Fruit fly (Drosophila melanogaster) whole organism, pupa: ENCODE results near the gene eIF4A.
A peak's percentile ranks its signal among the peaks of the same experiment; 100 is the strongest.

ENCODE experiments used
- CG10348 ChIP-seq: fragments of 200-800 bp; sonication (Bioruptor generic); IDR thresholded peaks from 2 replicates; pipeline ENCODE4 v1.3.6; 2022; ENCODE audit warnings: missing biosample characterization, missing genetic modification characterization
- CG12605 ChIP-seq: fragments of 200-800 bp; sonication (Bioruptor generic); IDR thresholded peaks from 2 replicates; pipeline ENCODE4 v1.3.6; 2022; ENCODE audit warnings: missing biosample characterization, missing genetic modification characterization
- CG13204 ChIP-seq: fragments of 200-800 bp; sonication (Bioruptor generic); optimal IDR thresholded peaks from 2 replicates; lab custom pipeline; 2018; ENCODE audit warnings: missing biosample characterization, mild to moderate bottlenecking, missing genetic modification characterization, moderate library complexity
- CG14655 ChIP-seq: fragments of 200-800 bp; sonication (Bioruptor generic); optimal IDR thresholded peaks from 3 replicates; lab custom pipeline; 2017; ENCODE audit warnings: mild to moderate bottlenecking, missing biosample characterization, missing genetic modification reagents, missing genetic modification characterization
- CG15710 ChIP-seq: fragments of 200-800 bp; sonication (Bioruptor generic); optimal IDR thresholded peaks from 2 replicates; lab custom pipeline; 2018; ENCODE audit warnings: missing biosample characterization, mild to moderate bottlenecking, missing genetic modification characterization, moderate library complexity
- CG17806 ChIP-seq: fragments of 200-800 bp; sonication (Bioruptor generic); optimal IDR thresholded peaks from 2 replicates; lab custom pipeline; 2018; ENCODE audit warnings: missing biosample characterization, mild to moderate bottlenecking, missing genetic modification characterization, moderate library complexity
- CG32121 ChIP-seq: fragments of 200-800 bp; sonication (Bioruptor generic); IDR thresholded peaks from 2 replicates; pipeline ENCODE4 v1.3.6; 2022; ENCODE audit warnings: missing biosample characterization, missing genetic modification characterization
- CG34367 ChIP-seq: fragments of 200-800 bp; sonication (Bioruptor generic); optimal IDR thresholded peaks from 2 replicates; lab custom pipeline; 2018; ENCODE audit warnings: missing biosample characterization, mild to moderate bottlenecking, missing genetic modification characterization
- CG4496 ChIP-seq: fragments of 200-800 bp; sonication (Bioruptor generic); IDR thresholded peaks from 3 replicates; pipeline ENCODE4 v1.3.6; 2022; ENCODE audit warnings: missing biosample characterization, missing genetic modification characterization
- CG8159 ChIP-seq: fragments of 200-800 bp; sonication (Bioruptor generic); optimal IDR thresholded peaks from 3 replicates; lab custom pipeline; 2018; ENCODE audit warnings: missing biosample characterization, mild to moderate bottlenecking, missing genetic modification characterization, moderate library complexity
- CG8301 ChIP-seq: fragments of 200-800 bp; sonication (Bioruptor generic); optimal IDR thresholded peaks from 2 replicates; lab custom pipeline; 2018; ENCODE audit warnings: missing biosample characterization, mild to moderate bottlenecking, missing genetic modification characterization
- CG9948 ChIP-seq: fragments of 200-800 bp; sonication (Bioruptor generic); optimal IDR thresholded peaks from 2 replicates; lab custom pipeline; 2018; ENCODE audit warnings: missing biosample characterization, mild to moderate bottlenecking, missing genetic modification characterization, moderate library complexity
- D1 ChIP-seq: fragments of 200-800 bp; sonication (Bioruptor generic); optimal IDR thresholded peaks from 2 replicates; lab custom pipeline; 2018; ENCODE audit warnings: missing biosample characterization, mild to moderate bottlenecking, missing genetic modification characterization, moderate library complexity
- EcR ChIP-seq: fragments of 200-800 bp; sonication (Bioruptor generic); optimal IDR thresholded peaks from 3 replicates; lab custom pipeline; 2019; ENCODE audit warnings: missing biosample characterization, missing genetic modification characterization, mild to moderate bottlenecking, moderate library complexity, missing genetic modification reagents
- Ets98B ChIP-seq: fragments of 200-800 bp; sonication (Bioruptor generic); IDR thresholded peaks from 2 replicates; pipeline ENCODE4 v1.3.6; 2022; ENCODE audit warnings: missing biosample characterization, missing genetic modification characterization
- Pif1A ChIP-seq: fragments of 200-800 bp; sonication (Bioruptor generic); optimal IDR thresholded peaks from 3 replicates; lab custom pipeline; 2016; ENCODE audit warnings: missing biosample characterization, missing genetic modification characterization
- Pif1B ChIP-seq: fragments of 200-800 bp; sonication (Bioruptor generic); optimal IDR thresholded peaks from 3 replicates; lab custom pipeline; 2016; ENCODE audit warnings: missing biosample characterization, missing genetic modification characterization
- Snoo ChIP-seq: fragments of 200-800 bp; sonication (Bioruptor generic); optimal IDR thresholded peaks from 3 replicates; lab custom pipeline; 2017; ENCODE audit warnings: missing biosample characterization, mild to moderate bottlenecking, missing genetic modification characterization, inconsistent platforms
- fd96Ca ChIP-seq: fragments of 200-800 bp; sonication (Bioruptor generic); IDR thresholded peaks from 3 replicates; pipeline ENCODE4 v1.3.6; 2022; ENCODE audit warnings: missing biosample characterization, missing genetic modification characterization
- gl ChIP-seq: fragments of 200-800 bp; sonication (Bioruptor generic); optimal IDR thresholded peaks from 2 replicates; lab custom pipeline; 2018; ENCODE audit warnings: missing biosample characterization, mild to moderate bottlenecking, missing genetic modification characterization
- rn ChIP-seq: fragments of 200-800 bp; sonication (Bioruptor generic); IDR thresholded peaks from 2 replicates; pipeline ENCODE4 v1.3.6; 2022; ENCODE audit warnings: missing biosample characterization, missing genetic modification characterization

eIF4A gene

dm6 chr2L:5979055-5979399 is 2.5 kb upstream of the eIF4A start:
- TF ChIP-seq EcR (no peak), CG17806 (no peak), Pif1A (GFP tag; lab: Kevin White, UChicago) (no peak), rn (no peak), CG15710 (no peak), CG8159 (tag; lab: Kevin White, UChicago) (no peak), CG34367 (tag; lab: Kevin White, UChicago) (no peak), Pif1B (GFP tag; lab: Kevin White, UChicago) (no peak), CG4496 (GFP tag; lab: Robert Waterston, UW) (no peak), CG32121 (no peak), CG8301 (no peak), D1 (tag; lab: Kevin White, UChicago) (no peak), CG12605 (GFP tag; lab: Robert Waterston, UW) (no peak), CG9948 (tag; lab: Kevin White, UChicago) (no peak), gl (no peak), Ets98B (GFP tag; lab: Robert Waterston, UW) (no peak), Snoo (no peak), fd96Ca (GFP tag; lab: Robert Waterston, UW) (no peak), CG13204 (GFP tag; lab: Kevin White, UChicago) (no peak), CG14655 (no peak)

dm6 chr2L:5979957-5980861 is 1.4 kb upstream of the eIF4A start:
- TF ChIP-seq CG13204 (GFP tag; lab: Kevin White, UChicago) (peak; percentile 87), Pif1A (GFP tag; lab: Kevin White, UChicago) (peak; percentile 40), Snoo (no peak), CG8301 (no peak), rn (no peak), EcR (peak; percentile 95), CG8159 (tag; lab: Kevin White, UChicago) (peak; percentile 30), CG14655 (no peak), Ets98B (GFP tag; lab: Robert Waterston, UW) (no peak), CG17806 (peak; percentile 8), gl (no peak), CG12605 (GFP tag; lab: Robert Waterston, UW) (no peak), CG4496 (GFP tag; lab: Robert Waterston, UW) (no peak), Pif1B (GFP tag; lab: Kevin White, UChicago) (peak; percentile 30), fd96Ca (GFP tag; lab: Robert Waterston, UW) (no peak), CG10348 (GFP tag; lab: Robert Waterston, UW) (no peak), CG32121 (no peak)

dm6 chr2L:5980862-5981432 is 617 bp upstream of the eIF4A start, which contains the start of gene chic:
Gene chic (minus strand): TSS chr2L:5981018.
- TF ChIP-seq Pif1B (GFP tag; lab: Kevin White, UChicago) = no peak
- TF ChIP-seq CG32121 = no peak
- TF ChIP-seq CG17806 = no peak
- TF ChIP-seq CG13204 (GFP tag; lab: Kevin White, UChicago) = no peak
- no peak for TF ChIP-seq CG15710
- TF ChIP-seq Pif1A (GFP tag; lab: Kevin White, UChicago) = no peak
- no peak for TF ChIP-seq CG8301
- no peak for TF ChIP-seq CG9948 (tag; lab: Kevin White, UChicago)
- TF ChIP-seq CG14655 = no peak
- no peak for TF ChIP-seq gl
- TF ChIP-seq CG12605 (GFP tag; lab: Robert Waterston, UW) = no peak
- TF ChIP-seq Ets98B (GFP tag; lab: Robert Waterston, UW) = no peak
- TF ChIP-seq CG4496 (GFP tag; lab: Robert Waterston, UW) = no peak
- no peak for TF ChIP-seq Snoo
- no peak for TF ChIP-seq D1 (tag; lab: Kevin White, UChicago)
- no peak for TF ChIP-seq EcR
- no peak for TF ChIP-seq rn
- TF ChIP-seq fd96Ca (GFP tag; lab: Robert Waterston, UW) = no peak
- no peak for TF ChIP-seq CG10348 (GFP tag; lab: Robert Waterston, UW)
- TF ChIP-seq CG8159 (tag; lab: Kevin White, UChicago) = no peak

- no peak for TF ChIP-seq CG10348 (GFP tag; lab: Robert Waterston, UW)
- TF ChIP-seq CG9948 (tag; lab: Kevin White, UChicago) = no peak
- no peak for TF ChIP-seq rn
- TF ChIP-seq Pif1B (GFP tag; lab: Kevin White, UChicago) = peak; percentile 35
- no peak for TF ChIP-seq CG14655
- no peak for TF ChIP-seq CG17806
- no peak for TF ChIP-seq CG4496 (GFP tag; lab: Robert Waterston, UW)
- peak; percentile 46 for TF ChIP-seq Snoo
- TF ChIP-seq fd96Ca (GFP tag; lab: Robert Waterston, UW) = no peak
- TF ChIP-seq CG12605 (GFP tag; lab: Robert Waterston, UW) = no peak
- TF ChIP-seq CG13204 (GFP tag; lab: Kevin White, UChicago) = peak; percentile 36
- TF ChIP-seq D1 (tag; lab: Kevin White, UChicago) = no peak
- TF ChIP-seq CG15710 = peak; percentile 16
- no peak for TF ChIP-seq gl
These were observed 897 bp downstream of the eIF4A start for dm6 chr2L:5982334-5982987.

- no peak for TF ChIP-seq CG13204 (GFP tag; lab: Kevin White, UChicago)
- no peak for TF ChIP-seq fd96Ca (GFP tag; lab: Robert Waterston, UW)
- no peak for TF ChIP-seq Ets98B (GFP tag; lab: Robert Waterston, UW)
- no peak for TF ChIP-seq Pif1A (GFP tag; lab: Kevin White, UChicago)
- peak; percentile 71 for TF ChIP-seq EcR
- TF ChIP-seq CG12605 (GFP tag; lab: Robert Waterston, UW) = no peak
These were observed 1.7 kb downstream of the eIF4A start for dm6 chr2L:5983236-5983635.
